Fruit fly (Drosophila melanogaster) whole organism, embryonic: Measurements from ENCODE around the gene Dic4.
A peak's percentile ranks its signal among the peaks of the same experiment; 100 is the strongest.

Experiments
- CG1024 ChIP-seq: fragments of 200-800 bp; sonication (Bioruptor generic); IDR thresholded peaks from 2 replicates; pipeline ENCODE4 v1.3.6; 2022; ENCODE audit warnings: missing biosample characterization, missing genetic modification characterization
- CG10267 ChIP-seq: fragments of 200-800 bp; sonication (Bioruptor generic); optimal IDR thresholded peaks from 2 replicates; lab custom pipeline; 2018; ENCODE audit warnings: missing biosample characterization, mild to moderate bottlenecking, missing genetic modification characterization, moderate library complexity
- CG10431 ChIP-seq: fragments of 200-800 bp; sonication (Bioruptor generic); optimal IDR thresholded peaks from 3 replicates; lab custom pipeline; 2018; ENCODE audit warnings: missing biosample characterization, mild to moderate bottlenecking, missing genetic modification characterization
- CG11093 ChIP-seq: fragments of 200-800 bp; sonication (Bioruptor generic); IDR thresholded peaks from 3 replicates; pipeline ENCODE4 v1.3.6; 2022; ENCODE audit warnings: missing biosample characterization, missing genetic modification characterization
- CG11696 ChIP-seq: fragments of 200-800 bp; sonication (Bioruptor generic); IDR thresholded peaks from 2 replicates; pipeline ENCODE4 v1.3.6; 2022; ENCODE audit warnings: missing biosample characterization, missing genetic modification characterization
- CG13287 ChIP-seq: fragments of 200-800 bp; sonication (Bioruptor generic); IDR thresholded peaks from 2 replicates; pipeline ENCODE4 v1.3.6; 2022; ENCODE audit warnings: missing biosample characterization, missing genetic modification characterization; ENCODE audit not compliant: partially characterized antibody
- CG14860 ChIP-seq: fragments of 200-800 bp; sonication (Bioruptor generic); IDR thresholded peaks from 3 replicates; pipeline ENCODE4 v1.3.6; 2022; ENCODE audit warnings: missing biosample characterization, missing genetic modification characterization; ENCODE audit not compliant: partially characterized antibody
- CG15601 ChIP-seq: fragments of 200-800 bp; sonication (Bioruptor generic); optimal IDR thresholded peaks from 3 replicates; lab custom pipeline; 2019; ENCODE audit warnings: missing biosample characterization, mild to moderate bottlenecking, missing genetic modification characterization, moderate library complexity
- CG16779 ChIP-seq: fragments of 200-800 bp; sonication (Bioruptor generic); IDR thresholded peaks from 2 replicates; pipeline ENCODE4 v1.3.6; 2022; ENCODE audit warnings: missing biosample characterization, missing genetic modification characterization
- CG16813 ChIP-seq: fragments of 200-800 bp; sonication (Bioruptor generic); IDR thresholded peaks from 3 replicates; pipeline ENCODE4 v1.3.6; 2022; ENCODE audit warnings: missing biosample characterization, missing genetic modification characterization; ENCODE audit not compliant: partially characterized antibody
- CG2199 ChIP-seq: fragments of 200-800 bp; sonication (Bioruptor generic); IDR thresholded peaks from 3 replicates; pipeline ENCODE4 v1.3.6; 2022; ENCODE audit warnings: missing biosample characterization, missing genetic modification characterization
- CG2712 ChIP-seq: fragments of 200-800 bp; optimal IDR thresholded peaks from 3 replicates; lab custom pipeline; 2019; ENCODE audit warnings: missing biosample characterization, mild to moderate bottlenecking, missing genetic modification characterization, moderate library complexity
- CG42726 ChIP-seq: fragments of 200-800 bp; sonication (Bioruptor generic); IDR thresholded peaks from 2 replicates; pipeline ENCODE4 v1.3.6; 2022; ENCODE audit warnings: missing biosample characterization, missing genetic modification characterization; ENCODE audit not compliant: partially characterized antibody
- CG4820 ChIP-seq: fragments of 200-800 bp; sonication (Bioruptor generic); optimal IDR thresholded peaks from 3 replicates; lab custom pipeline; 2016; ENCODE audit warnings: missing biosample characterization, missing genetic modification characterization
- CG7271 ChIP-seq: fragments of 200-800 bp; sonication (Bioruptor generic); optimal IDR thresholded peaks from 2 replicates; lab custom pipeline; 2018; ENCODE audit warnings: missing biosample characterization, mild to moderate bottlenecking, missing genetic modification characterization, moderate library complexity
- CG7839 ChIP-seq: fragments of 200-800 bp; sonication (Bioruptor generic); optimal IDR thresholded peaks from 3 replicates; lab custom pipeline; 2018; ENCODE audit warnings: missing biosample characterization, mild to moderate bottlenecking, missing genetic modification characterization, moderate library complexity
- CG8089 ChIP-seq: fragments of 200-800 bp; sonication (Bioruptor generic); optimal IDR thresholded peaks from 3 replicates; lab custom pipeline; 2016; ENCODE audit warnings: missing biosample characterization, missing genetic modification characterization
- CG8388 ChIP-seq: fragments of 200-800 bp; sonication (Bioruptor generic); optimal IDR thresholded peaks from 2 replicates; lab custom pipeline; 2019; ENCODE audit warnings: missing biosample characterization, mild to moderate bottlenecking, missing genetic modification characterization, moderate library complexity
- Camta ChIP-seq: fragments of 200-800 bp; sonication (Bioruptor generic); optimal IDR thresholded peaks from 2 replicates; lab custom pipeline; 2016; ENCODE audit warnings: missing biosample characterization, missing genetic modification characterization
- Chrac-16 ChIP-seq: fragments of 200-800 bp; sonication (Bioruptor generic); optimal IDR thresholded peaks from 3 replicates; lab custom pipeline; 2016; ENCODE audit warnings: missing biosample characterization, missing genetic modification characterization
- CrebB ChIP-seq: fragments of 200-800 bp; sonication (Bioruptor generic); optimal IDR thresholded peaks from 3 replicates; lab custom pipeline; 2018; ENCODE audit warnings: missing biosample characterization, mild to moderate bottlenecking, missing genetic modification characterization
- Dp ChIP-seq: fragments of 200-800 bp; sonication (Bioruptor generic); optimal IDR thresholded peaks from 2 replicates; lab custom pipeline; 2018; ENCODE audit warnings: missing biosample characterization, mild to moderate bottlenecking, missing genetic modification characterization, moderate library complexity
- Ets65A ChIP-seq: fragments of 200-800 bp; sonication (Bioruptor generic); peaks from one replicate; lab custom pipeline; 2016; ENCODE audit warnings: missing biosample characterization, missing genetic modification characterization
- Fer2 ChIP-seq: fragments of 200-800 bp; sonication (Bioruptor generic); optimal IDR thresholded peaks from 2 replicates; lab custom pipeline; 2018; ENCODE audit warnings: missing biosample characterization, mild to moderate bottlenecking, missing genetic modification characterization, moderate library complexity
- HLH4C ChIP-seq: fragments of 200-800 bp; sonication (Bioruptor generic); IDR thresholded peaks from 3 replicates; pipeline ENCODE4 v1.3.6; 2022; ENCODE audit warnings: missing biosample characterization, missing genetic modification characterization; ENCODE audit not compliant: partially characterized antibody
- HmgZ ChIP-seq: fragments of 200-800 bp; sonication (Bioruptor generic); optimal IDR thresholded peaks from 2 replicates; lab custom pipeline; 2018; ENCODE audit warnings: missing biosample characterization, mild to moderate bottlenecking, missing genetic modification characterization
- Hr51 ChIP-seq, 2 experiments: fragments of 200-800 bp; sonication (Bioruptor generic); optimal IDR thresholded peaks; 2 replicates in 1 of 2; 3 replicates in 1 of 2; lab custom pipeline; 2016 to 2018; ENCODE audit warnings: missing biosample characterization in 2 of 2, missing genetic modification characterization in 2 of 2, mild to moderate bottlenecking in 1 of 2, moderate library complexity in 1 of 2
- Lhr ChIP-seq: fragments of 200-800 bp; sonication (Bioruptor generic); optimal IDR thresholded peaks from 3 replicates; lab custom pipeline; 2017; ENCODE audit warnings: mild to moderate bottlenecking, missing biosample characterization, missing genetic modification reagents, missing genetic modification characterization
- Lpt ChIP-seq: fragments of >200 bp; optimal IDR thresholded peaks from 2 replicates; lab custom pipeline; 2018; ENCODE audit warnings: missing biosample characterization, missing genetic modification characterization
- Myb ChIP-seq: fragments of 200-800 bp; sonication (Bioruptor generic); optimal IDR thresholded peaks from 2 replicates; lab custom pipeline; 2016; ENCODE audit warnings: missing biosample characterization, missing genetic modification characterization
- Scr ChIP-seq: fragments of 200-800 bp; sonication (Bioruptor generic); IDR thresholded peaks from 2 replicates; pipeline ENCODE4 v1.3.6; 2022; ENCODE audit warnings: missing biosample characterization, missing genetic modification characterization; ENCODE audit not compliant: partially characterized antibody
- Xbp1 ChIP-seq: fragments of 200-800 bp; sonication (Bioruptor generic); optimal IDR thresholded peaks from 3 replicates; lab custom pipeline; 2016; ENCODE audit warnings: missing biosample characterization, mild to moderate bottlenecking, missing genetic modification characterization
- chm ChIP-seq: fragments of 200-800 bp; sonication (Bioruptor generic); IDR thresholded peaks from 2 replicates; pipeline ENCODE4 v1.3.6; 2022; ENCODE audit warnings: missing biosample characterization, missing genetic modification characterization
- ci ChIP-seq: fragments of 200-800 bp; sonication (Bioruptor generic); IDR thresholded peaks from 3 replicates; pipeline ENCODE4 v1.3.6; 2022; ENCODE audit warnings: missing biosample characterization, missing genetic modification characterization
- dmrt99B ChIP-seq: fragments of 200-800 bp; sonication (Bioruptor generic); optimal IDR thresholded peaks from 2 replicates; lab custom pipeline; 2018; ENCODE audit warnings: missing biosample characterization, mild to moderate bottlenecking, missing genetic modification characterization, moderate library complexity
- exex ChIP-seq: fragments of 200-800 bp; sonication (Bioruptor generic); optimal IDR thresholded peaks from 4 replicates; lab custom pipeline; 2018; ENCODE audit warnings: missing biosample characterization, mild to moderate bottlenecking, missing genetic modification characterization, moderate library complexity
- grau ChIP-seq: fragments of 200-800 bp; optimal IDR thresholded peaks from 3 replicates; lab custom pipeline; 2019; ENCODE audit warnings: missing biosample characterization, mild to moderate bottlenecking, missing genetic modification characterization, moderate library complexity
- insv ChIP-seq, 2 experiments: fragments of 200-800 bp; sonication (Bioruptor generic); optimal IDR thresholded peaks; 3 replicates each; lab custom pipeline; 2016 to 2018; ENCODE audit warnings: missing biosample characterization in 2 of 2, missing genetic modification characterization in 2 of 2
- phol ChIP-seq: fragments of 200-800 bp; sonication (Bioruptor generic); optimal IDR thresholded peaks from 3 replicates; lab custom pipeline; 2018; ENCODE audit warnings: missing biosample characterization, mild to moderate bottlenecking, missing genetic modification characterization, moderate library complexity
- pita ChIP-seq: fragments of 200-800 bp; sonication (Bioruptor generic); optimal IDR thresholded peaks from 2 replicates; lab custom pipeline; 2017; ENCODE audit warnings: missing biosample characterization, mild to moderate bottlenecking, missing genetic modification characterization
- row ChIP-seq: fragments of 200-800 bp; sonication (Bioruptor generic); IDR thresholded peaks from 3 replicates; pipeline ENCODE4 v1.3.6; 2022; ENCODE audit warnings: missing biosample characterization, missing genetic modification characterization
- sens ChIP-seq: fragments of 200-800 bp; sonication (Bioruptor generic); peaks from one replicate; lab custom pipeline; 2016; ENCODE audit warnings: missing biosample characterization, missing genetic modification characterization
- slbo ChIP-seq: fragments of 200-800 bp; sonication (Bioruptor generic); IDR thresholded peaks from 2 replicates; pipeline ENCODE4 v1.3.6; 2022; ENCODE audit warnings: missing biosample characterization, missing genetic modification characterization
- sob ChIP-seq: fragments of 200-800 bp; sonication (Bioruptor generic); IDR thresholded peaks from 2 replicates; pipeline ENCODE4 v1.3.6; 2022; ENCODE audit warnings: missing biosample characterization, missing genetic modification characterization
- tgo ChIP-seq: fragments of 200-800 bp; sonication (Bioruptor generic); IDR thresholded peaks from 3 replicates; pipeline ENCODE4 v1.3.6; 2022; ENCODE audit warnings: missing biosample characterization, missing genetic modification characterization
- toy ChIP-seq: fragments of 200-800 bp; sonication (Bioruptor generic); IDR thresholded peaks from 2 replicates; pipeline ENCODE4 v1.3.6; 2022; ENCODE audit warnings: missing biosample characterization, missing genetic modification characterization
- ttk ChIP-seq: fragments of 200-800 bp; sonication (Bioruptor generic); IDR thresholded peaks from 2 replicates; pipeline ENCODE4 v2.1.2; 2022; ENCODE audit warnings: missing biosample characterization, missing genetic modification characterization
- twi ChIP-seq: fragments of 200-800 bp; optimal IDR thresholded peaks from 2 replicates; lab custom pipeline; 2019; ENCODE audit warnings: missing biosample characterization, mild to moderate bottlenecking, missing genetic modification characterization, moderate library complexity
- wek ChIP-seq: fragments of 200-800 bp; sonication (Bioruptor generic); optimal IDR thresholded peaks from 3 replicates; lab custom pipeline; 2018; ENCODE audit warnings: missing biosample characterization, mild to moderate bottlenecking, missing genetic modification characterization, moderate library complexity
- zen ChIP-seq: fragments of 200-800 bp; sonication (Bioruptor generic); optimal IDR thresholded peaks from 3 replicates; lab custom pipeline; 2018; ENCODE audit warnings: missing biosample characterization, mild to moderate bottlenecking, missing genetic modification characterization, moderate library complexity

The Dic4 gene

dm6 chr3L:18743679-18744078, 45.5 kb upstream of the Dic4 start (continued):
- TF ChIP-seq CG13287 (GFP tag; lab: Robert Waterston, UW) (peak; percentile 36; the same call in 1 of the 2 replicates), Lhr (peak; percentile 33), Ets65A (GFP tag; lab: Kevin White, UChicago) (peak; percentile 15), CG8388 (peak; percentile 5), CrebB (no peak), CG16779 (GFP tag; lab: Robert Waterston, UW) (no peak), Hr51 (GFP tag; optimal IDR thresholded peaks at IDR 0.05; lab: Kevin White, UChicago) (peak in 1 of 2 experiments; percentile 5), insv (GFP tag; optimal IDR thresholded peaks at IDR 0.05; lab: Kevin White, UChicago) (peak in 1 of 2 experiments; percentile 39), CG2199 (GFP tag; lab: Robert Waterston, UW) (0 out of 3 replicates have a peak, but pooled peaks have one; percentile 60), exex (tag; lab: Kevin White, UChicago) (peak; percentile 4), HLH4C (GFP tag; lab: Robert Waterston, UW) (0 out of 3 replicates have a peak, but pooled peaks have one; percentile 36), CG42726 (GFP tag; lab: Robert Waterston, UW) (peak; percentile 46), Fer2 (tag; lab: Kevin White, UChicago) (no peak), slbo (GFP tag; lab: Robert Waterston, UW) (peak; percentile 19; the same call in 1 of the 2 replicates), CG11696 (GFP tag; lab: Robert Waterston, UW) (no peak), zen (peak; percentile 39), CG7839 (tag; lab: Kevin White, UChicago) (peak; percentile 10), row (GFP tag; lab: Robert Waterston, UW) (peak; percentile 9; the same call in 1 of the 3 replicates), CG10267 (tag; lab: Kevin White, UChicago) (no peak), ci (peak; percentile 35; the same call in 1 of the 3 replicates), CG8089 (GFP tag; lab: Kevin White, UChicago) (no peak), CG15601 (tag; lab: Kevin White, UChicago) (no peak), CG4820 (no peak), Xbp1 (GFP tag; lab: Kevin White, UChicago) (peak; percentile 7), dmrt99B (tag; lab: Kevin White, UChicago) (no peak), Lpt (GFP tag; lab: Kevin White, UChicago) (no peak), CG2712 (tag; lab: Kevin White, UChicago) (peak; percentile 29), phol (tag; lab: Kevin White, UChicago) (peak; percentile 5), tgo (0 out of 3 replicates have a peak, but pooled peaks have one; percentile 22), chm (peak; percentile 20; the same call in 1 of the 2 replicates), CG1024 (GFP tag; lab: Robert Waterston, UW) (no peak), ttk (GFP tag; lab: Robert Waterston, UW) (no peak), Chrac-16 (GFP tag; lab: Kevin White, UChicago) (no peak), CG11093 (GFP tag; lab: Robert Waterston, UW) (no peak), CG7271 (tag; lab: Kevin White, UChicago) (peak; percentile 28), CG14860 (GFP tag; lab: Robert Waterston, UW) (peak; percentile 11; the same call in 1 of the 3 replicates), CG10431 (GFP tag; lab: Kevin White, UChicago) (no peak), wek (peak; percentile 84), pita (peak; percentile 15), CG16813 (peak; percentile 63), sens (GFP tag; lab: Kevin White, UChicago) (peak; percentile 7), sob (peak; percentile 19; the same call in 1 of the 2 replicates), Myb (peak; percentile 24), twi (tag; lab: Kevin White, UChicago) (peak; percentile 4), Dp (GFP tag; lab: Kevin White, UChicago) (peak; percentile 6), Camta (GFP tag; lab: Kevin White, UChicago) (peak; percentile 12), toy (GFP tag; lab: Robert Waterston, UW) (no peak), Scr (0 out of 2 replicates have a peak, but pooled peaks have one; percentile 27), grau (tag; lab: Kevin White, UChicago) (no peak), HmgZ (tag; lab: Kevin White, UChicago) (peak; percentile 18)
